Worm (Caenorhabditis elegans): ENCODE measurements around the gene col-88.

DNA sequence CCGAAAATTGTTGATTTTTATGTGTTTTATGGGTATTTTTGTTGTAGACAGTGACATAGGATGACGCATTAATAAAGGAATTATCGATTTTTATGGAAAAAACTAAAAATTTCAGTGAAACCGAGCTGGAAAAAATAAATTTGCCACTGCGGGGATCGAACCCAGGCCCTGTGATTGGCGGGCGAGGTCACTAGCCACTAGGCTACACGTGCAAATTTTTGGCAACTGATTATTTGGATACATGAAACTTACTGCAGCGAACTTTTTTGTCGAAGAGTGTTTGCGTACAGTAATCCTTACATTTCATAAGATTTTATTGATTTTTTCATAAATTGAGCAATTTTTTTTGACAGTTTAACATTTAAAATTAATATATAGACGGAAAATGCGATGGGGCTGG is 48.3 kb downstream of the col-88 start:
- TF ChIP-seq irx-1 (tag; optimal IDR thresholded peaks at IDR 0.05) (peak; percentile 26), mdl-1 (tag; optimal IDR thresholded peaks at IDR 0.05) (peak in 1 of 2 experiments; percentile 16), unc-62 (GFP tag; optimal IDR thresholded peaks at IDR 0.05) (no peak), nhr-28 (tag; optimal IDR thresholded peaks at IDR 0.05) (no peak), ces-1 (GFP tag; optimal IDR thresholded peaks at IDR 0.05) (no peak), fkh-8 (tag; optimal IDR thresholded peaks at IDR 0.05) (no peak), ets-5 (GFP tag; IDR thresholded peaks at IDR 0.05) (no peak), nhr-77 (tag; optimal IDR thresholded peaks at IDR 0.05) (peak; percentile 42), rnt-1 (tag; optimal IDR thresholded peaks at IDR 0.05) (peak; percentile 60), zag-1 (tag; optimal IDR thresholded peaks at IDR 0.05) (no peak), ama-1 (optimal IDR thresholded peaks at IDR 0.05) (peak; percentile 43), nhr-76 (tag; optimal IDR thresholded peaks at IDR 0.05) (no peak)
